Fruit fly (Drosophila melanogaster): ENCODE data around the gene CG4998.

DNA sequence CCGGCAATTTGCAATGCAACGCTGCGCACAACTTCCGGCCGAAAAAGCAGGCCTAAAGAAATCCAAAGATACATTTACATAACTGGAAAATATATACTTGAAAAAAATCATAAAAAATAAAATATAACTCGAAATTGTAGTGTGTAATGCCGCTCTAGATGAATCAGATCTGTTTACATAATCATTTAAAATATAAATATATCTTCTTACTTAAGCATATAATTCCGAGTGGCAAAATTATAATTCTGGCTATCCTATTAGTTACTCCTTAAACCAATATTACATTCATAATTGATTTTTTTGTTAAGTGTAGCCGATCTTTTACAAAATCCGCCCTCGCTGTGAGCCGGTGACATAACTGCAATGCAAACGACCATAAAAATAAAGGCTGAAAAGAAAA, 660 bp downstream of the CG4998 start:
- no peak for TF ChIP-seq CG8478 (optimal IDR thresholded peaks at IDR 0.05)
- TF ChIP-seq CTCF (optimal IDR thresholded peaks at IDR 0.05) = no peak

Data from S2 (cell line).